Fruit fly (Drosophila melanogaster) whole organism, prepupa: ENCODE measurements around the gene Nepl18.

Experiments
- Blimp-1 ChIP-seq: fragments of 200-800 bp; sonication (Bioruptor generic); optimal IDR thresholded peaks from 3 replicates; lab custom pipeline; 2017; ENCODE audit warnings: missing biosample characterization, missing genetic modification characterization, mild to moderate bottlenecking, moderate library complexity, missing genetic modification reagents
- CG10669 ChIP-seq: fragments of 200-800 bp; sonication (Bioruptor generic); optimal IDR thresholded peaks from 3 replicates; lab custom pipeline; 2018; ENCODE audit warnings: missing biosample characterization, mild to moderate bottlenecking, missing genetic modification characterization, moderate library complexity
- CG11294 ChIP-seq: fragments of 200-800 bp; sonication (Bioruptor generic); IDR thresholded peaks from 2 replicates; pipeline ENCODE4 v1.3.6; 2022; ENCODE audit warnings: missing biosample characterization, missing genetic modification characterization
- CG11902 ChIP-seq: fragments of 200-800 bp; sonication (Bioruptor generic); optimal IDR thresholded peaks from 3 replicates; lab custom pipeline; 2016; ENCODE audit warnings: missing biosample characterization, missing genetic modification characterization
- CG15336 ChIP-seq: fragments of 200-800 bp; sonication (Bioruptor generic); IDR thresholded peaks from 2 replicates; pipeline ENCODE4 v1.3.6; 2022; ENCODE audit warnings: missing biosample characterization, missing genetic modification characterization
- CG31627 ChIP-seq: fragments of 200-800 bp; sonication (Bioruptor generic); optimal IDR thresholded peaks from 3 replicates; lab custom pipeline; 2016; ENCODE audit warnings: missing biosample characterization, missing genetic modification characterization
- CG32006 ChIP-seq: fragments of 200-800 bp; sonication (Bioruptor generic); optimal IDR thresholded peaks from 3 replicates; lab custom pipeline; 2017; ENCODE audit warnings: missing biosample characterization, mild to moderate bottlenecking, missing genetic modification characterization
- CG6276 ChIP-seq: fragments of 200-800 bp; sonication (Bioruptor generic); optimal IDR thresholded peaks from 2 replicates; lab custom pipeline; 2017; ENCODE audit warnings: missing biosample characterization, mild to moderate bottlenecking, missing genetic modification characterization
- CG6792 ChIP-seq: fragments of 200-800 bp; sonication (Bioruptor generic); optimal IDR thresholded peaks from 3 replicates; lab custom pipeline; 2016; ENCODE audit warnings: missing biosample characterization, missing genetic modification characterization
- CG6854 ChIP-seq: fragments of 200-800 bp; sonication (Bioruptor generic); optimal IDR thresholded peaks from 2 replicates; lab custom pipeline; 2017; ENCODE audit warnings: missing biosample characterization, mild to moderate bottlenecking, missing genetic modification characterization
- CG7368 ChIP-seq: fragments of 200-800 bp; sonication (Bioruptor generic); optimal IDR thresholded peaks from 3 replicates; lab custom pipeline; 2016; ENCODE audit warnings: missing biosample characterization, missing genetic modification characterization
- CG8119 ChIP-seq: fragments of 200-800 bp; sonication (Bioruptor generic); IDR thresholded peaks from 3 replicates; pipeline ENCODE4 v1.3.6; 2022; ENCODE audit warnings: missing biosample characterization, missing genetic modification characterization
- CG8319 ChIP-seq: fragments of 200-800 bp; sonication (Bioruptor generic); optimal IDR thresholded peaks from 3 replicates; lab custom pipeline; 2016; ENCODE audit warnings: missing biosample characterization, missing genetic modification characterization
- CG9139 ChIP-seq: fragments of 200-800 bp; sonication (Bioruptor generic); optimal IDR thresholded peaks from 3 replicates; lab custom pipeline; 2017; ENCODE audit warnings: missing biosample characterization, mild to moderate bottlenecking, missing genetic modification characterization
- Eip75B ChIP-seq: fragments of 200-800 bp; sonication (Bioruptor generic); optimal IDR thresholded peaks from 3 replicates; lab custom pipeline; 2016; ENCODE audit warnings: missing biosample characterization, missing genetic modification characterization
- Eip78C ChIP-seq: fragments of 200-800 bp; sonication (Bioruptor generic); peaks from one replicate; lab custom pipeline; 2016; ENCODE audit warnings: missing biosample characterization, missing genetic modification characterization
- Eip93F ChIP-seq: fragments of 200-800 bp; sonication (Bioruptor generic); optimal IDR thresholded peaks from 2 replicates; lab custom pipeline; 2016; ENCODE audit warnings: missing biosample characterization, mild to moderate bottlenecking, missing genetic modification characterization
- Ets21C ChIP-seq: fragments of 200-800 bp; sonication (Bioruptor generic); optimal IDR thresholded peaks from 3 replicates; lab custom pipeline; 2016; ENCODE audit warnings: missing biosample characterization, missing genetic modification characterization
- Ets96B ChIP-seq: fragments of 200-800 bp; optimal IDR thresholded peaks from 2 replicates; lab custom pipeline; 2019; ENCODE audit warnings: missing biosample characterization, mild to moderate bottlenecking, missing genetic modification characterization, moderate library complexity
- Gug ChIP-seq: fragments of 200-800 bp; sonication (Bioruptor generic); IDR thresholded peaks from 2 replicates; pipeline ENCODE4 v1.3.6; 2022; ENCODE audit warnings: missing biosample characterization, missing genetic modification characterization
- Hr38 ChIP-seq: sonication (Bioruptor generic); optimal IDR thresholded peaks from 2 replicates; lab custom pipeline; 2016; ENCODE audit warnings: missing biosample characterization, missing genetic modification characterization
- Hr39 ChIP-seq: fragments of 200-800 bp; sonication (Bioruptor generic); optimal IDR thresholded peaks from 2 replicates; lab custom pipeline; 2016; ENCODE audit warnings: missing biosample characterization, missing genetic modification characterization
- OdsH ChIP-seq: fragments of 200-800 bp; sonication (Bioruptor generic); optimal IDR thresholded peaks from 3 replicates; lab custom pipeline; 2016; ENCODE audit warnings: missing biosample characterization, missing genetic modification characterization
- Sox15 ChIP-seq: fragments of 200-800 bp; sonication (Bioruptor generic); optimal IDR thresholded peaks from 3 replicates; lab custom pipeline; 2016; ENCODE audit warnings: missing biosample characterization, missing genetic modification characterization
- achi ChIP-seq: fragments of 200-800 bp; sonication (Bioruptor generic); optimal IDR thresholded peaks from 3 replicates; lab custom pipeline; 2016; ENCODE audit warnings: missing biosample characterization, missing genetic modification characterization
- acj6 ChIP-seq: fragments of 200-800 bp; sonication (Bioruptor generic); optimal IDR thresholded peaks from 3 replicates; lab custom pipeline; 2016; ENCODE audit warnings: missing biosample characterization, missing genetic modification characterization
- cyc ChIP-seq: fragments of 200-800 bp; sonication (Bioruptor generic); optimal IDR thresholded peaks from 3 replicates; lab custom pipeline; 2016; ENCODE audit warnings: missing biosample characterization, missing genetic modification characterization
- dac ChIP-seq: fragments of 200-800 bp; sonication (Bioruptor generic); optimal IDR thresholded peaks from 2 replicates; lab custom pipeline; 2017; ENCODE audit warnings: missing biosample characterization, mild to moderate bottlenecking, missing genetic modification characterization
- dsx ChIP-seq: fragments of 200-800 bp; optimal IDR thresholded peaks from 3 replicates; lab custom pipeline; 2019; ENCODE audit warnings: missing biosample characterization, mild to moderate bottlenecking, missing genetic modification characterization, moderate library complexity; ENCODE audit not compliant: poor library complexity, severe bottlenecking
- eg ChIP-seq: fragments of 200-800 bp; sonication (Bioruptor generic); IDR thresholded peaks from 3 replicates; pipeline ENCODE4 v1.3.6; 2022; ENCODE audit warnings: missing biosample characterization, missing genetic modification characterization
- esn ChIP-seq: fragments of 200-800 bp; sonication (Bioruptor generic); optimal IDR thresholded peaks from 2 replicates; lab custom pipeline; 2016; ENCODE audit warnings: missing biosample characterization, mild to moderate bottlenecking, missing genetic modification characterization, moderate library complexity
- fd59A ChIP-seq: fragments of 200-800 bp; sonication (Bioruptor generic); optimal IDR thresholded peaks from 2 replicates; lab custom pipeline; 2017; ENCODE audit warnings: missing biosample characterization, mild to moderate bottlenecking, missing genetic modification characterization, missing genetic modification reagents
- fd85E ChIP-seq: fragments of 200-800 bp; sonication (Bioruptor generic); optimal IDR thresholded peaks from 3 replicates; lab custom pipeline; 2016; ENCODE audit warnings: missing biosample characterization, missing genetic modification characterization
- fkh ChIP-seq: fragments of 200-800 bp; sonication (Bioruptor generic); optimal IDR thresholded peaks from 3 replicates; lab custom pipeline; 2017; ENCODE audit warnings: missing biosample characterization, mild to moderate bottlenecking, missing genetic modification characterization, moderate library complexity
- net ChIP-seq: fragments of 200-800 bp; sonication (Bioruptor generic); optimal IDR thresholded peaks from 3 replicates; lab custom pipeline; 2016; ENCODE audit warnings: missing biosample characterization, missing genetic modification characterization
- pdm3 ChIP-seq: fragments of 200-800 bp; sonication (Bioruptor generic); optimal IDR thresholded peaks from 3 replicates; lab custom pipeline; 2016; ENCODE audit warnings: missing biosample characterization, missing genetic modification characterization
- salr ChIP-seq, 2 experiments: fragments of 200-800 bp; sonication (Bioruptor generic); optimal IDR thresholded peaks; 3 replicates each; lab custom pipeline; 2016 to 2018; ENCODE audit warnings: missing biosample characterization in 2 of 2, missing genetic modification characterization in 2 of 2, mild to moderate bottlenecking in 1 of 2
- ss ChIP-seq, 2 experiments: fragments of 200-800 bp; sonication (Bioruptor generic); optimal IDR thresholded peaks; 2 replicates in 1 of 2; 3 replicates in 1 of 2; lab custom pipeline; 2017 to 2018; ENCODE audit warnings: mild to moderate bottlenecking in 2 of 2, missing biosample characterization in 2 of 2, missing genetic modification characterization in 2 of 2, moderate library complexity in 1 of 2
- svp ChIP-seq: fragments of 200-800 bp; sonication (Bioruptor generic); peaks from one replicate; lab custom pipeline; 2016; ENCODE audit warnings: missing biosample characterization, missing genetic modification characterization
- vri ChIP-seq: fragments of 200-800 bp; sonication (Bioruptor generic); optimal IDR thresholded peaks from 3 replicates; lab custom pipeline; 2016; ENCODE audit warnings: missing biosample characterization, mild to moderate bottlenecking, missing genetic modification characterization

Nepl18 gene

DNA sequence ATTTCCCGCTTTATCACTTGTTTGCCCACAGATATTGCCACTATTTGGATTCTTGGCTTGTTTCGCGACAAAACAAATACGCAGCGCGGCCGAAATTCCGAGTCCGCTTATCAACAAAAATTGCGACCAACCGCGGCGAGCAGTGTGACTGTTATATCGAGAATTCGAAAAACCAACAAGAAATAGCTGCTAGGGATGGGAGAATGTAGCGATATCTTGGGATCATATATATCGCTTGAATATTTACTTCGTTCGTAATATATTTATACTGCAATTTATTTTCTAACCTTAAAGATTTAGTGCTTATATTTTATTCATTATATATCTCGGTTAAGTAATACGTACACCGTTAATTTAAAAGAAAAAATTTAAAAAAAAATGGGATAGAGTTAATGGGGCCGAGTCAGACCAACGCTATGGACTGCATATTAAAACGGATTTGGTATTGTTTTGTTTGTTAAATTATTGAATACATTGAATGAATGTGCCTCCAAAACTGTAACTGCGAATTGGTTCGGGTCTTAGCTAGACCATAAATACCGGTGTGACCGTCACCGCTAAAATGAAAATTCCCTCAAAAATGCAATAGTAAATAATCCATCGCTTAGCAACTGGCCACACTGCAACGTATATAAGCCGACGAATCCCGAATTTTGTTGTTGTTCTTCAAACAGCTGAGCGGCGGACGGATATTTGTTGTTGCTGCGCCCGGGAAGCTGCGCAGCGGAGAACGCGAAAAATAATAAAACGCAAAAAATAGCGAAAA is 30.6 kb upstream of the Nepl18 start, which contains the start of the genes Apc and spg (continued):
- no peak for TF ChIP-seq CG7368
- TF ChIP-seq vri (GFP tag; lab: Kevin White, UChicago): peak; percentile 40
- no peak for TF ChIP-seq acj6 (GFP tag; lab: Kevin White, UChicago)
- TF ChIP-seq fd59A (GFP tag; lab: Kevin White, UChicago): no peak
- TF ChIP-seq fd85E: no peak
- TF ChIP-seq CG6854 (GFP tag; lab: Kevin White, UChicago): peak; percentile 66
- peak; percentile 18 for TF ChIP-seq CG31627 (GFP tag; lab: Kevin White, UChicago)
- TF ChIP-seq cyc (GFP tag; lab: Kevin White, UChicago): no peak
- peak; percentile 41 to 59 for TF ChIP-seq ss (GFP tag; optimal IDR thresholded peaks at IDR 0.05; lab: Kevin White, UChicago)

DNA sequence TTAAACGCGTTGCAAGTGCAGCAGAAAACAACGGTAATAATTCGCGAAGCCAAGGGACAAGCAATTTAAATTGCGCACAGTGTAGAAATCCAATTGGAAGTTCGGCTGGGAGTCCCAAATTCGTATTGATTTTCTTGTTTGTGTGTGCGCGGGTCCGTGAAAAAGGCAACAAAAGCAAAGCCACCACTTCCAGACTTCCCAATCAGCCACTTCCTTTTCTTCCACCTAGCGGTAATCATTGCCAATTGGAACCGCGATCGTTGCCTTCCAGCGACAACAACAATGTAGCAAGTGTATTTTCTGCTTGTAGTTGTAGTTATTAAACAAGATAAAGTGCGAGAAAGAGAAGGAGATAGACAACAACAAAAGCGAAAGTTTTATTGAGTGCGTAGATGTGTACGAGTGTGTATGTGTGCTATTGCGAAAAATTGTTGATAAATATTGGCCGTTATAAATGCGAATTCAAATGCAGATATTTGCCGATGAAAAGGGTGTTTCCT is 30.0 kb upstream of the Nepl18 start:
- TF ChIP-seq dsx (GFP tag; lab: Kevin White, UChicago) (peak; percentile 90), OdsH (no peak), fkh (GFP tag; lab: Kevin White, UChicago) (no peak), Blimp-1 (peak; percentile 88), Eip78C (GFP tag; lab: Kevin White, UChicago) (peak; percentile 39), CG6276 (GFP tag; lab: Kevin White, UChicago) (peak; percentile 9), CG8119 (GFP tag; lab: Robert Waterston, UW) (0 out of 3 replicates have a peak, but pooled peaks have one; percentile 44), Eip75B (GFP tag; lab: Kevin White, UChicago) (peak; percentile 10), esn (peak; percentile 48), svp (GFP tag; lab: Kevin White, UChicago) (no peak), achi (GFP tag; lab: Kevin White, UChicago) (no peak), Eip93F (GFP tag; lab: Kevin White, UChicago) (no peak), CG15336 (GFP tag; lab: Robert Waterston, UW) (0 out of 2 replicates have a peak, but pooled peaks have one; percentile 10), pdm3 (no peak), CG6792 (GFP tag; lab: Kevin White, UChicago) (no peak), vri (GFP tag; lab: Kevin White, UChicago) (no peak)

DNA sequence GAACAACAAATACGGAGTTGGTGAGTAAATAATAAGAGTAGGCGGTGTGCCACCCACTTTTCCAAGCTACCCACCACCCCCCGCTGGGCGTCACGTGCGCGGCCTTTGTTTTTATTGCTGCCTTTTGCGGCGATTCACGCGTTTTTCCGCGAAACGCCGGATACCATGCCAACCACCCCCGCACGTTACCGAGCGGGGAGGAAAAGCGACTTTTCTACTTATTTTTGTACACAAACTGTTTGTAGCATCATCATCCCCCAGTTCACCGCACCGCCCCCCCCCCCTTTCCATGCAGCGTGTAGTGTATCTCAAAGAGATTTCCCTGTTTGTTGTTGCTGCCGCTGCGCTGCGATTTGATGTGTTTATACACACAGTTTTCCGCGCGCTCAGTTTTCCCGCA is 29.4 kb upstream of the Nepl18 start:
- TF ChIP-seq svp (GFP tag; lab: Kevin White, UChicago): peak; percentile 13
- no peak for TF ChIP-seq CG7368
- TF ChIP-seq dac (GFP tag; lab: Kevin White, UChicago): no peak
- no peak for TF ChIP-seq CG32006 (GFP tag; lab: Kevin White, UChicago)
- TF ChIP-seq eg (GFP tag; lab: Robert Waterston, UW): 0 out of 3 replicates have a peak, but pooled peaks have one; percentile 22
- TF ChIP-seq, all 60 proteins: peak for 2

DNA sequence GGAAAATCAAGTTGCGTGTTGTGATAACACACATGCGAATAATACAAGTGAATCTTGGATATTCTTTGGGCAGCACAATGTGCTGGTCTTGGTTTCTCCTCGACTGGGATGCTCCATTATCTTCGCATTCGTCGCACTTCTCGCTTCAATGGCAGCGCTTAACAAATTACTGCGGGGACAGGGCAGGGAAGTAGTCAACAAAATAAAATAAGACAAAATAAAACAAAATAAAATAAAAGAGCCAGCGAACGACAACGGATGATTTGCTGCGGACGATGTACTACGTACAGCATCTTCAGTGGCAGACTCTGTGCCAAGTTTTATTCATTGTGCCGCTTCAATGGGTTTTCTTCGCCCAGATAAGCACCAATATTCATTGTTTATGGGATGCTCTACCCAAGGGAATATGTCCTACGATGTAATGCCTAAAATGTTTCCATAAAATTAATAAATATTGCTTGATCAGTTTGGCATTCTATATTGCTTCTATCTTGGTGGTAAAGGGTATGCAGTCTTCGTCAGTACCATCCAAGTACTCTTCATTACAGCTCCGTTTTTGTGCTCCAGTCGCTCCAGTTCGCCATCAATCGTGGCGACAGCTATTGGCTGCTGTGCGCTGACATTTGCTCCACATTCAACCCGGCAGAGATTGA is 28.4 kb upstream of the Nepl18 start:
- TF ChIP-seq CG8319 (GFP tag; lab: Kevin White, UChicago) (peak; percentile 52), CG11294 (0 out of 2 replicates have a peak, but pooled peaks have one; percentile 7), net (GFP tag; lab: Kevin White, UChicago) (peak; percentile 61), salr (GFP tag; optimal IDR thresholded peaks at IDR 0.05; lab: Kevin White, UChicago) (peak; percentile 8 to 61), dsx (GFP tag; lab: Kevin White, UChicago) (peak; percentile 67), dac (GFP tag; lab: Kevin White, UChicago) (no peak), pdm3 (peak; percentile 67), Hr38 (GFP tag; lab: Kevin White, UChicago) (no peak), Sox15 (GFP tag; lab: Kevin White, UChicago) (peak; percentile 30), Ets21C (peak; percentile 16), CG31627 (GFP tag; lab: Kevin White, UChicago) (peak; percentile 29), CG10669 (GFP tag; lab: Kevin White, UChicago) (peak; percentile 77), vri (GFP tag; lab: Kevin White, UChicago) (no peak), Gug (GFP tag; lab: Robert Waterston, UW) (peak; percentile 50), eg (GFP tag; lab: Robert Waterston, UW) (peak; percentile 87), achi (GFP tag; lab: Kevin White, UChicago) (peak; percentile 66), cyc (GFP tag; lab: Kevin White, UChicago) (peak; percentile 14), esn (peak; percentile 44), CG32006 (GFP tag; lab: Kevin White, UChicago) (peak; percentile 70), Ets96B (peak; percentile 75), Eip78C (GFP tag; lab: Kevin White, UChicago) (peak; percentile 88), ss (GFP tag; optimal IDR thresholded peaks at IDR 0.05; lab: Kevin White, UChicago) (peak; percentile 77 to 85), Hr39 (GFP tag; lab: Kevin White, UChicago) (peak; percentile 22), CG11902 (GFP tag; lab: Kevin White, UChicago) (peak; percentile 39), Blimp-1 (peak; percentile 6), CG9139 (GFP tag; lab: Kevin White, UChicago) (peak; percentile 71)
